Worm (Caenorhabditis elegans): Measurements from ENCODE around the gene F40F9.3.
A peak's percentile ranks its signal among the peaks of the same experiment; 100 is the strongest.

F40F9.3 gene

ce11 chrV:9729462-9730162, 14.6 kb downstream of the F40F9.3 start, which contains the start of the genes aagr-3 and drap-1 (continued):
- TF ChIP-seq ceh-9 (tag; optimal IDR thresholded peaks at IDR 0.05) = no peak
- TF ChIP-seq fos-1 (tag; optimal IDR thresholded peaks at IDR 0.05) = no peak
- no peak for TF ChIP-seq nhr-67 (tag; optimal IDR thresholded peaks at IDR 0.05)
- no peak for TF ChIP-seq nhr-25 (tag; optimal IDR thresholded peaks at IDR 0.05)
- no peak for TF ChIP-seq ZK546.5 (tag; optimal IDR thresholded peaks at IDR 0.05)
- no peak for TF ChIP-seq nhr-28 (tag; optimal IDR thresholded peaks at IDR 0.05)
- no peak for TF ChIP-seq nhr-77 (tag; optimal IDR thresholded peaks at IDR 0.05)
- peak; percentile 61 for TF ChIP-seq skn-1 (tag; optimal IDR thresholded peaks at IDR 0.05)
- TF ChIP-seq aly-2 (tag; optimal IDR thresholded peaks at IDR 0.05) = no peak
- no peak for TF ChIP-seq fkh-10 (GFP tag; optimal IDR thresholded peaks at IDR 0.05)
- no peak for TF ChIP-seq tbx-2 (tag; optimal IDR thresholded peaks at IDR 0.05)
- peak; percentile 88 for TF ChIP-seq nfya-1 (tag; optimal IDR thresholded peaks at IDR 0.05; ENCODE audit: insufficient read depth)
- TF ChIP-seq ama-1 (optimal IDR thresholded peaks at IDR 0.05) = peak; percentile 14
- no peak for TF ChIP-seq lsy-12 (tag; optimal IDR thresholded peaks at IDR 0.05)
- peak; percentile 44 for TF ChIP-seq snpc-4 (tag; optimal IDR thresholded peaks at IDR 0.05)
- TF ChIP-seq egl-27 (tag; optimal IDR thresholded peaks at IDR 0.05) = no peak
- TF ChIP-seq lin-15B (tag; optimal IDR thresholded peaks at IDR 0.05) = peak; percentile 71
- peak; percentile 68 for TF ChIP-seq elt-2 (tag; optimal IDR thresholded peaks at IDR 0.05)

DNA sequence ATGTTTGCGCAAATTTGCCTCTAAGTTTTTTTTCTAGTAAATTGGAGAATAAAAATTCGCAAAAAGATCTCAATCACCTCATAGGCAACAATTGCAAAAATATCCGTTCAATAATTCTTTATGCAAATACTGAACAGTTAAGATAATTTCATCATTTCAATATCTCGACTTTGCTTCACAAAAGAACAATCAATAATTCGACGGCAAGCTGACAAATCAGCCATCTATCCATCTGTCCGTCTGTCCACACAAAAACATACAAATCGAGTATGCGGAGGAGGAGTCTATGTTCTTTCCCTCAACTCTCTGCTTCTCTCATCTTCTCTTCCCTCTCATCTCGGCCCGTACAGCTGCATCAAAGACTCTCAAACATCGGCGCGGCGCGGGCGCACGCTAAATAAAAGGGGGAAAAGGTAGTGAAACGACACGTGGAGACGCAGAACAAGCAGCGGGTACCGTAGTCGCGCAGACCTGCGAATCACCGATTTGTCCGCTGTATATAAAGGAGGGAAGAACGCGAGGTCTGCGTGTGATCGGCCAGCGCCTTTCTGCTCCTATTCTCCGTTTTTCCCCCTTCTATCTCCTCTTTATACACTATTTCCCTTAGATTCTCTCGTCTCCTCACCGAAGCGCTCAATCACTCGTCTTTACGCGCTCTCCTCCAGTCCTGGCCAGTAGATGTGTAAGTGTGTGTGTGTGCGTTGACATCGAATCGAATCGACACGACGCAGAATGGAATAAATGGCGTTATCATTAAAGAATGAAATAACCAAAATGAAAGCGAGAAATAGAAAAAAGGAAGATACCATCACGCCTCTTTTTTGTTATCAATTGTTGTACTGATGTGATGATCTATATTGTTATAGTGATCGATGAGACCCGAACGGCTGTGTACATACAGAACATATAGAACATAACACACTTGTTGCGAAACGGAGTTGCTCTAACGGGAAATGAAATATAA, 16.0 kb downstream of the F40F9.3 start:
- TF ChIP-seq unc-39 (tag; optimal IDR thresholded peaks at IDR 0.05) (peak; percentile 63), nhr-25 (tag; optimal IDR thresholded peaks at IDR 0.05) (peak; percentile 93), aly-2 (tag; optimal IDR thresholded peaks at IDR 0.05) (no peak), nhr-77 (tag; optimal IDR thresholded peaks at IDR 0.05) (peak; percentile 51), elt-2 (tag; optimal IDR thresholded peaks at IDR 0.05) (peak; percentile 97), snpc-4 (tag; optimal IDR thresholded peaks at IDR 0.05) (peak; percentile 69), tbx-2 (tag; optimal IDR thresholded peaks at IDR 0.05) (peak; percentile 67), fkh-2 (tag; optimal IDR thresholded peaks at IDR 0.05) (peak; percentile 76), R02D3.7 (tag; optimal IDR thresholded peaks at IDR 0.05) (peak; percentile 58), nhr-23 (tag; optimal IDR thresholded peaks at IDR 0.05) (peak; percentile 83), nhr-11 (tag; optimal IDR thresholded peaks at IDR 0.05) (peak; percentile 89), daf-12 (tag; optimal IDR thresholded peaks at IDR 0.05) (no peak), nhr-76 (tag; optimal IDR thresholded peaks at IDR 0.05) (no peak), fos-1 (tag; optimal IDR thresholded peaks at IDR 0.05) (peak; percentile 61), ZK546.5 (tag; optimal IDR thresholded peaks at IDR 0.05) (peak; percentile 70), nhr-43 (tag; optimal IDR thresholded peaks at IDR 0.05; ENCODE audit: poor library complexity, severe bottlenecking) (peak; percentile 73), mdl-1 (tag; optimal IDR thresholded peaks at IDR 0.05) (peak; percentile 95), pha-4 (tag; optimal IDR thresholded peaks at IDR 0.05) (peak; percentile 82), ceh-82 (tag; optimal IDR thresholded peaks at IDR 0.05) (peak; percentile 74), elt-3 (tag; optimal IDR thresholded peaks at IDR 0.05) (peak in 2 of 3 experiments; percentile 14 to 21), nhr-237 (tag; optimal IDR thresholded peaks at IDR 0.05) (no peak), mml-1 (tag; optimal IDR thresholded peaks at IDR 0.05) (no peak), unc-62 (GFP tag; optimal IDR thresholded peaks at IDR 0.05) (peak; percentile 93), ceh-16 (tag; optimal IDR thresholded peaks at IDR 0.05) (no peak), nhr-12 (tag; optimal IDR thresholded peaks at IDR 0.05) (no peak), ceh-9 (tag; optimal IDR thresholded peaks at IDR 0.05) (no peak), skn-1 (tag; optimal IDR thresholded peaks at IDR 0.05) (peak; percentile 80), ztf-4 (tag; optimal IDR thresholded peaks at IDR 0.05) (peak; percentile 75), nhr-28 (tag; optimal IDR thresholded peaks at IDR 0.05) (no peak), pqm-1 (tag; optimal IDR thresholded peaks at IDR 0.05) (peak; percentile 90), nfya-1 (tag; optimal IDR thresholded peaks at IDR 0.05; ENCODE audit: insufficient read depth) (peak; percentile 100), elt-1 (tag; optimal IDR thresholded peaks at IDR 0.05) (peak; percentile 37), egl-27 (tag; optimal IDR thresholded peaks at IDR 0.05) (peak; percentile 73), sea-2 (GFP tag; optimal IDR thresholded peaks at IDR 0.05) (peak; percentile 10), ama-1 (optimal IDR thresholded peaks at IDR 0.05) (peak; percentile 99), lin-39 (tag; optimal IDR thresholded peaks at IDR 0.05) (peak; percentile 99), lsy-12 (tag; optimal IDR thresholded peaks at IDR 0.05) (peak; percentile 92), eor-1 (tag; optimal IDR thresholded peaks at IDR 0.05) (no peak), zag-1 (tag; optimal IDR thresholded peaks at IDR 0.05) (peak; percentile 58), hmg-11 (tag; optimal IDR thresholded peaks at IDR 0.05) (peak; percentile 100), lin-15B (tag; optimal IDR thresholded peaks at IDR 0.05) (peak; percentile 91), egl-5 (tag; optimal IDR thresholded peaks at IDR 0.05) (peak; percentile 90), nhr-67 (tag; optimal IDR thresholded peaks at IDR 0.05) (no peak), jun-1 (tag; optimal IDR thresholded peaks at IDR 0.05) (peak; percentile 89), ceh-28 (tag; optimal IDR thresholded peaks at IDR 0.05) (peak; percentile 74)
